Fruit fly (Drosophila melanogaster) whole organism, pupa: ENCODE data around the gene Tdrd3.
A peak's percentile ranks its signal among the peaks of the same experiment; 100 is the strongest.

ENCODE experiments used
- CG10348 ChIP-seq: fragments of 200-800 bp; sonication (Bioruptor generic); IDR thresholded peaks from 2 replicates; pipeline ENCODE4 v1.3.6; 2022; ENCODE audit warnings: missing biosample characterization, missing genetic modification characterization
- CG12605 ChIP-seq: fragments of 200-800 bp; sonication (Bioruptor generic); IDR thresholded peaks from 2 replicates; pipeline ENCODE4 v1.3.6; 2022; ENCODE audit warnings: missing biosample characterization, missing genetic modification characterization
- CG13204 ChIP-seq: fragments of 200-800 bp; sonication (Bioruptor generic); optimal IDR thresholded peaks from 2 replicates; lab custom pipeline; 2018; ENCODE audit warnings: missing biosample characterization, mild to moderate bottlenecking, missing genetic modification characterization, moderate library complexity
- CG14655 ChIP-seq: fragments of 200-800 bp; sonication (Bioruptor generic); optimal IDR thresholded peaks from 3 replicates; lab custom pipeline; 2017; ENCODE audit warnings: mild to moderate bottlenecking, missing biosample characterization, missing genetic modification reagents, missing genetic modification characterization
- CG15710 ChIP-seq: fragments of 200-800 bp; sonication (Bioruptor generic); optimal IDR thresholded peaks from 2 replicates; lab custom pipeline; 2018; ENCODE audit warnings: missing biosample characterization, mild to moderate bottlenecking, missing genetic modification characterization, moderate library complexity
- CG17806 ChIP-seq: fragments of 200-800 bp; sonication (Bioruptor generic); optimal IDR thresholded peaks from 2 replicates; lab custom pipeline; 2018; ENCODE audit warnings: missing biosample characterization, mild to moderate bottlenecking, missing genetic modification characterization, moderate library complexity
- CG32121 ChIP-seq: fragments of 200-800 bp; sonication (Bioruptor generic); IDR thresholded peaks from 2 replicates; pipeline ENCODE4 v1.3.6; 2022; ENCODE audit warnings: missing biosample characterization, missing genetic modification characterization
- CG34367 ChIP-seq: fragments of 200-800 bp; sonication (Bioruptor generic); optimal IDR thresholded peaks from 2 replicates; lab custom pipeline; 2018; ENCODE audit warnings: missing biosample characterization, mild to moderate bottlenecking, missing genetic modification characterization
- CG4496 ChIP-seq: fragments of 200-800 bp; sonication (Bioruptor generic); IDR thresholded peaks from 3 replicates; pipeline ENCODE4 v1.3.6; 2022; ENCODE audit warnings: missing biosample characterization, missing genetic modification characterization
- CG8159 ChIP-seq: fragments of 200-800 bp; sonication (Bioruptor generic); optimal IDR thresholded peaks from 3 replicates; lab custom pipeline; 2018; ENCODE audit warnings: missing biosample characterization, mild to moderate bottlenecking, missing genetic modification characterization, moderate library complexity
- CG8301 ChIP-seq: fragments of 200-800 bp; sonication (Bioruptor generic); optimal IDR thresholded peaks from 2 replicates; lab custom pipeline; 2018; ENCODE audit warnings: missing biosample characterization, mild to moderate bottlenecking, missing genetic modification characterization
- CG9948 ChIP-seq: fragments of 200-800 bp; sonication (Bioruptor generic); optimal IDR thresholded peaks from 2 replicates; lab custom pipeline; 2018; ENCODE audit warnings: missing biosample characterization, mild to moderate bottlenecking, missing genetic modification characterization, moderate library complexity
- D1 ChIP-seq: fragments of 200-800 bp; sonication (Bioruptor generic); optimal IDR thresholded peaks from 2 replicates; lab custom pipeline; 2018; ENCODE audit warnings: missing biosample characterization, mild to moderate bottlenecking, missing genetic modification characterization, moderate library complexity
- EcR ChIP-seq: fragments of 200-800 bp; sonication (Bioruptor generic); optimal IDR thresholded peaks from 3 replicates; lab custom pipeline; 2019; ENCODE audit warnings: missing biosample characterization, missing genetic modification characterization, mild to moderate bottlenecking, moderate library complexity, missing genetic modification reagents
- Ets98B ChIP-seq: fragments of 200-800 bp; sonication (Bioruptor generic); IDR thresholded peaks from 2 replicates; pipeline ENCODE4 v1.3.6; 2022; ENCODE audit warnings: missing biosample characterization, missing genetic modification characterization
- Pif1A ChIP-seq: fragments of 200-800 bp; sonication (Bioruptor generic); optimal IDR thresholded peaks from 3 replicates; lab custom pipeline; 2016; ENCODE audit warnings: missing biosample characterization, missing genetic modification characterization
- Pif1B ChIP-seq: fragments of 200-800 bp; sonication (Bioruptor generic); optimal IDR thresholded peaks from 3 replicates; lab custom pipeline; 2016; ENCODE audit warnings: missing biosample characterization, missing genetic modification characterization
- Snoo ChIP-seq: fragments of 200-800 bp; sonication (Bioruptor generic); optimal IDR thresholded peaks from 3 replicates; lab custom pipeline; 2017; ENCODE audit warnings: missing biosample characterization, mild to moderate bottlenecking, missing genetic modification characterization, inconsistent platforms
- fd96Ca ChIP-seq: fragments of 200-800 bp; sonication (Bioruptor generic); IDR thresholded peaks from 3 replicates; pipeline ENCODE4 v1.3.6; 2022; ENCODE audit warnings: missing biosample characterization, missing genetic modification characterization
- gl ChIP-seq: fragments of 200-800 bp; sonication (Bioruptor generic); optimal IDR thresholded peaks from 2 replicates; lab custom pipeline; 2018; ENCODE audit warnings: missing biosample characterization, mild to moderate bottlenecking, missing genetic modification characterization
- rn ChIP-seq: fragments of 200-800 bp; sonication (Bioruptor generic); IDR thresholded peaks from 2 replicates; pipeline ENCODE4 v1.3.6; 2022; ENCODE audit warnings: missing biosample characterization, missing genetic modification characterization

Tdrd3 gene

DNA sequence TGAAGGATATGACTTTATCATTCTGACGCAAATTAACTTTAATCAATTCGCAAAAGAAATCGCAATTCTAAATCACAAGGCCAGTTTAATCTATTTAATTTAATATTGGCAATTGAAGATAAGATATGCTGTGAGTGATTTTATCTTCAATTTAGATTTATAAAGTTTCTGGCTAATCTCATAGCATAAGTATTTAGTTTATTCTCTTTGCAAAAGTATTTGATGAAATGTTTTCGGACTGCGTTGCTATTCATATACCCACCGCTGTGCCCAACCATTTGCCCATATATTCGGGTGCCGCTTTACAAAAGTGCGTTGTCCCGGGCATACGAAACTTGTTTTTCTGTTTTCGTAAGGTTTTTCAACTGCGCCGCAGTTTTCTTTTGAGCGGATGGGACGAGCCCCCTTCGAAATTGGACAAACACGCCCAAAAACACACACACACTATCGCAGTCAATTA, 1.6 kb upstream of the Tdrd3 start:
- peak; percentile 79 for TF ChIP-seq CG8159 (tag; lab: Kevin White, UChicago)
- TF ChIP-seq CG14655 (GFP tag; lab: Kevin White, UChicago): peak; percentile 91
- peak; percentile 78 for TF ChIP-seq CG17806 (tag; lab: Kevin White, UChicago)
- peak; percentile 56 for TF ChIP-seq rn (GFP tag; lab: Robert Waterston, UW)
- TF ChIP-seq D1 (tag; lab: Kevin White, UChicago): peak; percentile 77
- TF ChIP-seq fd96Ca: no peak
- no peak for TF ChIP-seq EcR (GFP tag; lab: Kevin White, UChicago)
- peak; percentile 78 for TF ChIP-seq CG32121
- no peak; the same call in 1 of the 2 replicates for TF ChIP-seq CG10348 (GFP tag; lab: Robert Waterston, UW)
- peak; percentile 56 for TF ChIP-seq CG12605 (GFP tag; lab: Robert Waterston, UW)
- no peak for TF ChIP-seq CG13204 (GFP tag; lab: Kevin White, UChicago)
- peak; percentile 90 for TF ChIP-seq CG8301 (tag; lab: Kevin White, UChicago)
- TF ChIP-seq Snoo: peak; percentile 73
- TF ChIP-seq CG4496 (GFP tag; lab: Robert Waterston, UW): no peak; the same call in 1 of the 3 replicates
- peak; percentile 78 for TF ChIP-seq CG15710
- peak; percentile 52 for TF ChIP-seq Ets98B (GFP tag; lab: Robert Waterston, UW)
- TF ChIP-seq Pif1A (GFP tag; lab: Kevin White, UChicago): peak; percentile 69
- TF ChIP-seq Pif1B: peak; percentile 49
- TF ChIP-seq CG9948 (tag; lab: Kevin White, UChicago): peak; percentile 82
- peak; percentile 71 for TF ChIP-seq CG34367
- peak; percentile 18 for TF ChIP-seq gl
- TF ChIP-seq, all 21 proteins: peak for 16

DNA sequence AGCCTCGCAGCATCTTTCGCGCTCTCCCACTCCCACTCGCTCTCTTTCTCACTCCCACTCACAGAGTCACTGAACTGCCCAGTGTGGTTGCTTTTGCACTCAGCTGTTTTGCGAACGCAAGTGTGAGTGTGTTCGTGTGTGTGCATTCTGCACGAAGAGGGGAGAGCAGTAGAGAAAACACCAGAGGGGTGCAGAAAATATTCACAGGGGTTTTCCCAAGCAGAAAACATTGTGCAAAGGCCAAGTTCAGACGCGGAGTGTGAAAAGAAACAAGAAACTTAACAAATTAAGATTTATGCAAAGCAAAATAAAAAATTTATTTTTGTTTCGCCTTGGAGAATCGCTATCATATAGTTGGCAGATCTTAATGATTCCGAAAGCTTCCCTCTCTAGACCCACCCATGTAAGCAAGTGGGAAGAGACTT, 1.1 kb upstream of the Tdrd3 start:
- TF ChIP-seq CG12605 (GFP tag; lab: Robert Waterston, UW) (peak; percentile 54), CG32121 (peak; percentile 84), Pif1B (peak; percentile 61), CG13204 (GFP tag; lab: Kevin White, UChicago) (peak; percentile 35), CG10348 (GFP tag; lab: Robert Waterston, UW) (peak; percentile 50; the same call in 1 of the 2 replicates), CG15710 (peak; percentile 68), CG8159 (tag; lab: Kevin White, UChicago) (peak; percentile 74), CG9948 (tag; lab: Kevin White, UChicago) (peak; percentile 73), Snoo (peak; percentile 42), CG17806 (tag; lab: Kevin White, UChicago) (peak; percentile 73), CG14655 (GFP tag; lab: Kevin White, UChicago) (peak; percentile 85), D1 (tag; lab: Kevin White, UChicago) (no peak), CG4496 (GFP tag; lab: Robert Waterston, UW) (peak; percentile 82; the same call in 2 of the 3 replicates), Pif1A (GFP tag; lab: Kevin White, UChicago) (peak; percentile 86), CG8301 (tag; lab: Kevin White, UChicago) (peak; percentile 85), rn (GFP tag; lab: Robert Waterston, UW) (peak; percentile 57; the same call in 1 of the 2 replicates), gl (peak; percentile 5), Ets98B (GFP tag; lab: Robert Waterston, UW) (peak; percentile 83), fd96Ca (peak; percentile 87), EcR (GFP tag; lab: Kevin White, UChicago) (peak; percentile 98), CG34367 (peak; percentile 53)

DNA sequence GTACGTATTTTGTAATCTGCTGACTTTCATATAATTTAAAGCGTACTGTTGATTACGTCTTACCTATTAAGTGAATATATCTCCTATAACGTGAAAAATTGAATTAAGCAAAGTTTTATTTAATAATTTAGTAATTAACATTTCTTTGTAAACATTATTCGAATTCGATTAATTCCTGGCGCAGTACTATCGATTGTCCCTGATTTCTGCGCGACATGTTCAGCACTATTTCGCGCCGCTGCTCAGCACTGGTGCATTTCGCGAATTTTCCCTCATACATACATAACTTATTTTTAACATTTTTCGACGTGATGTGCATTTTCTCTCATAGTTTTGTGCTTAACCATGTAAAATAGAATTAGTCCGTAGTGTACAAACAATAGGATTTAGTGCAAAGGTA, 3.1 kb downstream of the Tdrd3 start, which contains the start of gene Helz:
Gene Helz, plus strand, starts transcription at position 260 of the 400 bp plus-strand sequence.
- TF ChIP-seq EcR (GFP tag; lab: Kevin White, UChicago): no peak
- no peak for TF ChIP-seq CG13204 (GFP tag; lab: Kevin White, UChicago)
- no peak for TF ChIP-seq CG15710
- no peak for TF ChIP-seq D1 (tag; lab: Kevin White, UChicago)
- TF ChIP-seq gl: no peak
- TF ChIP-seq Snoo: no peak
- TF ChIP-seq CG9948 (tag; lab: Kevin White, UChicago): no peak
- TF ChIP-seq CG8301 (tag; lab: Kevin White, UChicago): no peak
- no peak for TF ChIP-seq Ets98B (GFP tag; lab: Robert Waterston, UW)
- TF ChIP-seq CG32121: no peak
- no peak for TF ChIP-seq CG4496 (GFP tag; lab: Robert Waterston, UW)
- no peak for TF ChIP-seq CG8159 (tag; lab: Kevin White, UChicago)
- TF ChIP-seq CG34367: no peak
- no peak for TF ChIP-seq Pif1A (GFP tag; lab: Kevin White, UChicago)
- TF ChIP-seq rn (GFP tag; lab: Robert Waterston, UW): no peak
- no peak for TF ChIP-seq CG10348 (GFP tag; lab: Robert Waterston, UW)
- TF ChIP-seq CG14655 (GFP tag; lab: Kevin White, UChicago): no peak
- TF ChIP-seq Pif1B: no peak
- no peak for TF ChIP-seq CG12605 (GFP tag; lab: Robert Waterston, UW)

DNA sequence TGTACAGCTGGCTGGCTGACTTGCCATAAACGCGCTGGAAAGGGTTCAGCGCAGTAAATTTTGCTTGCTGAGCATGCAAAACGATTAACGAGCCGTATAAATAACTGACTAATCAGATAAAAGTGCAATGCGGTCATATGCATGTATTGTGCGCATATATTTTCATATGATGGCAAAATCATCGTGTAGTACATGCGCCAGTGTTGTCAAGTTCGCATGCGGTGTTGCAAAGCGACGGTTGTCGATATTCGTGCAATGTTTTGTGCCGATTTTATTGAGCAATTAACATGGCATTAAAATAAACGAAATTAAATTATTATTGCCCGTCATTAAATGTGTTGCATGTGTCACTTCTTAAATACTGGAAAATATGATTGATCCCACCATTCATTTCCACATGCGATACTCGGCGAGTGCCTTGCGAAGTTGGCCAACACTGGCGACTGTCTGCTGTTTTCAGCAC, 3.6 kb downstream of the Tdrd3 start:
- TF ChIP-seq fd96Ca (peak; percentile 85), CG8159 (tag; lab: Kevin White, UChicago) (peak; percentile 46), CG10348 (GFP tag; lab: Robert Waterston, UW) (no peak), CG12605 (GFP tag; lab: Robert Waterston, UW) (no peak), Snoo (peak; percentile 68), CG8301 (tag; lab: Kevin White, UChicago) (peak; percentile 61), D1 (tag; lab: Kevin White, UChicago) (no peak), Pif1A (GFP tag; lab: Kevin White, UChicago) (peak; percentile 74), CG13204 (GFP tag; lab: Kevin White, UChicago) (no peak), CG14655 (GFP tag; lab: Kevin White, UChicago) (no peak), rn (GFP tag; lab: Robert Waterston, UW) (peak; percentile 41; the same call in 1 of the 2 replicates), CG34367 (peak; percentile 44), CG4496 (GFP tag; lab: Robert Waterston, UW) (peak; percentile 70; the same call in 2 of the 3 replicates), gl (peak; percentile 6), CG32121 (peak; percentile 61), CG15710 (peak; percentile 69), CG9948 (tag; lab: Kevin White, UChicago) (peak; percentile 31), EcR (GFP tag; lab: Kevin White, UChicago) (no peak), CG17806 (tag; lab: Kevin White, UChicago) (peak; percentile 59), Ets98B (GFP tag; lab: Robert Waterston, UW) (peak; percentile 78), Pif1B (peak; percentile 54)
